Worm (Caenorhabditis elegans): ENCODE results near the gene ascc-1.

DNA sequence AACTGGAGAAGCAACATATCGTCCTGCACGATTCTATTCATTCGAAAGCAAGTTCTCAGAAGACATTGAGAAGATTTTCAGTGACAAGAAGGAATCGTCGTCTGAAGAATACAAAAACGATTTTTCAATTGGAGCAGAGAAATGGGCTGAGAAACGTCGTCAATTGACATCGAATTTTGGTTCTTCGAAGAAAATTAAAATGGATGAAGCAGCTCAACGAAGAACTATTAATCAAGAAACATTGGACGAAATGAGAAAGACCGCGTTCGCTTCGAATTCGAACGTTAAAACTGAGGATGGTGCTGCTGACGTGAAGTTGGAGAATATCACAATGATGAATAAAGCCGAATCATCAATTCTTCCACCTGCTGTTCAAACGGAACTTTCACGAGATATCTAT is 11.4 kb upstream of the ascc-1 start, which contains the start of gene rpt-4:
- TF ChIP-seq daf-12 (tag; optimal IDR thresholded peaks at IDR 0.05) = no peak
- no peak for TF ChIP-seq madf-5 (GFP tag; IDR thresholded peaks at IDR 0.05)
- no peak for TF ChIP-seq nhr-76 (tag; optimal IDR thresholded peaks at IDR 0.05)
- no peak for TF ChIP-seq ama-1 (optimal IDR thresholded peaks at IDR 0.05)
- TF ChIP-seq nhr-41 (GFP tag; IDR thresholded peaks at IDR 0.05) = no peak
- TF ChIP-seq aly-2 (tag; optimal IDR thresholded peaks at IDR 0.05) = no peak
- TF ChIP-seq Y5F2A.4 (GFP tag; optimal IDR thresholded peaks at IDR 0.05) = no peak
- TF ChIP-seq unc-62 (GFP tag; optimal IDR thresholded peaks at IDR 0.05 in 1 of 2) = no peak
- TF ChIP-seq unc-62 (tag; optimal IDR thresholded peaks at IDR 0.05) = no peak

Measured in whole organism, L4 larva.